Worm (Caenorhabditis elegans): Measurements from ENCODE around the gene F56C3.7.

F56C3.7 gene

ce11 chrX:1370736-1371281 lies at the start of gene F56C3.7:
Gene F56C3.7 (minus strand): TSS chrX:1370786.
- TF ChIP-seq unc-3 (GFP tag; conservative IDR thresholded peaks at IDR 0.05) (no peak), unc-3 (tag; optimal IDR thresholded peaks at IDR 0.05) (no peak), elt-2 (tag; optimal IDR thresholded peaks at IDR 0.05) (no peak), ceh-48 (tag; optimal IDR thresholded peaks at IDR 0.05) (no peak), gmeb-2 (tag; optimal IDR thresholded peaks at IDR 0.05) (no peak), ceh-18 (tag; optimal IDR thresholded peaks at IDR 0.05) (no peak), sdc-2 (tag; optimal IDR thresholded peaks at IDR 0.05) (peak; percentile 95)

- TF ChIP-seq F13H6.1 (tag; optimal IDR thresholded peaks at IDR 0.05) (no peak), ceh-22 (tag; optimal IDR thresholded peaks at IDR 0.05) (no peak), K02D7.2 (tag; optimal IDR thresholded peaks at IDR 0.05) (no peak), madf-2 (tag; optimal IDR thresholded peaks at IDR 0.05) (no peak), nfya-1 (tag; optimal IDR thresholded peaks at IDR 0.05) (no peak), pha-2 (tag; optimal IDR thresholded peaks at IDR 0.05) (no peak), ama-1 (optimal IDR thresholded peaks at IDR 0.05) (no peak), pha-4 (tag; optimal IDR thresholded peaks at IDR 0.05) (no peak), ceh-2 (tag; optimal IDR thresholded peaks at IDR 0.05) (no peak), sox-2 (GFP tag; IDR thresholded peaks at IDR 0.05) (no peak), sdc-2 (tag; optimal IDR thresholded peaks at IDR 0.05) (no peak), hlh-6 (tag; optimal IDR thresholded peaks at IDR 0.05) (no peak), ceh-24 (tag; optimal IDR thresholded peaks at IDR 0.05) (no peak), dve-1 (tag; optimal IDR thresholded peaks at IDR 0.05) (no peak), pat-9 (tag; optimal IDR thresholded peaks at IDR 0.05) (no peak), hlh-13 (GFP tag; optimal IDR thresholded peaks at IDR 0.05) (no peak), elt-4 (tag; optimal IDR thresholded peaks at IDR 0.05) (no peak), tbx-2 (tag; optimal IDR thresholded peaks at IDR 0.05) (no peak), pqm-1 (tag; optimal IDR thresholded peaks at IDR 0.05) (no peak), syd-9 (tag; optimal IDR thresholded peaks at IDR 0.05) (no peak)
Observed at ce11 chrX:1419163-1419696, 48.6 kb upstream of the F56C3.7 start, which contains the start of gene F19G12.9. Gene F19G12.9 (plus strand): TSS chrX:1419213.

DNA sequence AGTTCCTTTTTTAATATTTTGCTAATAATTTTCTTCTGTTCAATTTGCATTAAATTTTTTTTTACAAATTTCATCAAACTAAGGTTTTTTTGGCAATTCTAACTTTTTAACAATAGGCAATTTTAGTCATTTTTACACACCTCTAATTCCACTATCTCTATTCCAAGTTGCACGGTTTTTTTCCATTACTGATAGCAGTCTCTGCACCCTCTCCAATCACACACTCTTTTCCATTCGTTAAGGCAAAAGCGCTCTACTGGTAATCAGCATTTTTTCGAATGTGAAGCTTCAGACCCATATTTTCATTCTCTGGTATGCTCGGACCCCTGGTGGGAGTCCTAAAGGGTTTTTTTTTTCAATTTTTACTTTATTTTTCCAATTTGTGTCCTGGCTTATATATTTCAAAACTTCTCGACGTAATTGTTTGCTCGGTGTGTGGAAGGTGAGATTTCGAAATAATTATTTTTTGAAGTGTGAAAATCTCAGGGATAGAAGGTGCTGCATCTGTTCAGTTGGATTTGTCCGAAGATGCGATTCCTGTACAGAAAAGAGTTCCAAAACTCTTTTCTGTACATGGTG lies 46.3 kb upstream of the F56C3.7 start, which contains the start of the genes F19G12.4 and F19G12.8:
F19G12.4 (plus strand) TSS at position 529 of the 579 bp plus-strand sequence.
F19G12.8 (plus strand) TSS at position 545 of the 579 bp plus-strand sequence.
- no peak for TF ChIP-seq npax-4 (tag; optimal IDR thresholded peaks at IDR 0.05)
- TF ChIP-seq gmeb-2 (tag; optimal IDR thresholded peaks at IDR 0.05), result no peak
- no peak for TF ChIP-seq T23F11.4 (GFP tag; optimal IDR thresholded peaks at IDR 0.05)
- no peak for TF ChIP-seq ceh-18 (tag; optimal IDR thresholded peaks at IDR 0.05)
- no peak for TF ChIP-seq tbx-7 (tag; optimal IDR thresholded peaks at IDR 0.05)
- no peak for TF ChIP-seq odd-2 (tag; optimal IDR thresholded peaks at IDR 0.05)
- TF ChIP-seq madf-2 (tag; optimal IDR thresholded peaks at IDR 0.05), result no peak
- TF ChIP-seq ceh-9 (tag; optimal IDR thresholded peaks at IDR 0.05), result no peak
- TF ChIP-seq lin-11 (tag; optimal IDR thresholded peaks at IDR 0.05), result no peak
- TF ChIP-seq nfya-1 (tag; optimal IDR thresholded peaks at IDR 0.05), result no peak
- no peak for TF ChIP-seq fkh-10 (GFP tag; optimal IDR thresholded peaks at IDR 0.05)
- no peak for TF ChIP-seq ztf-16 (tag; optimal IDR thresholded peaks at IDR 0.05)
- no peak for TF ChIP-seq ref-2 (tag; optimal IDR thresholded peaks at IDR 0.05)
- TF ChIP-seq pat-9 (tag; optimal IDR thresholded peaks at IDR 0.05), result no peak
- TF ChIP-seq fax-1 (tag; optimal IDR thresholded peaks at IDR 0.05), result no peak
- no peak for TF ChIP-seq unc-42 (tag; optimal IDR thresholded peaks at IDR 0.05)
- no peak for TF ChIP-seq unc-3 (GFP tag; conservative IDR thresholded peaks at IDR 0.05)
- TF ChIP-seq unc-3 (tag; optimal IDR thresholded peaks at IDR 0.05), result no peak

Measured in whole organism, late embryonic.